Fruit fly (Drosophila melanogaster) whole organism, embryonic: ENCODE results near the gene CG16736.

ENCODE experiments used
- CG10209 ChIP-seq: fragments of 200-800 bp; sonication (Bioruptor generic); optimal IDR thresholded peaks from 3 replicates; lab custom pipeline; 2017; ENCODE audit warnings: missing biosample characterization, mild to moderate bottlenecking, missing genetic modification characterization, missing genetic modification reagents
- CG11695 ChIP-seq: fragments of 200-800 bp; sonication (Bioruptor generic); IDR thresholded peaks from 3 replicates; pipeline ENCODE4 v1.3.6; 2022; ENCODE audit warnings: missing biosample characterization, missing genetic modification characterization
- CG12659 ChIP-seq: fragments of 200-800 bp; sonication (Bioruptor generic); optimal IDR thresholded peaks from 3 replicates; lab custom pipeline; 2017; ENCODE audit warnings: mild to moderate bottlenecking, missing biosample characterization, missing genetic modification reagents, missing genetic modification characterization
- CG13123 ChIP-seq: fragments of 200-800 bp; sonication (Bioruptor generic); optimal IDR thresholded peaks from 2 replicates; lab custom pipeline; 2016; ENCODE audit warnings: missing biosample characterization, missing genetic modification characterization
- CG14441 ChIP-seq: fragments of 200-800 bp; sonication (Bioruptor generic); IDR thresholded peaks from 2 replicates; pipeline ENCODE4 v1.3.6; 2022; ENCODE audit warnings: missing biosample characterization, missing genetic modification characterization
- CG16863 ChIP-seq: fragments of 200-800 bp; sonication (Bioruptor generic); optimal IDR thresholded peaks from 3 replicates; lab custom pipeline; 2016; ENCODE audit warnings: missing biosample characterization, missing genetic modification characterization
- CG17568 ChIP-seq: fragments of 200-800 bp; sonication (Bioruptor generic); optimal IDR thresholded peaks from 2 replicates; lab custom pipeline; 2018; ENCODE audit warnings: missing biosample characterization, mild to moderate bottlenecking, missing genetic modification characterization, moderate library complexity
- CG18262 ChIP-seq: fragments of 200-800 bp; optimal IDR thresholded peaks from 3 replicates; lab custom pipeline; 2019; ENCODE audit warnings: missing biosample characterization, mild to moderate bottlenecking, missing genetic modification characterization, moderate library complexity
- CG2678 ChIP-seq: fragments of 200-800 bp; sonication (Bioruptor generic); optimal IDR thresholded peaks from 3 replicates; lab custom pipeline; 2019; ENCODE audit warnings: missing biosample characterization, mild to moderate bottlenecking, missing genetic modification characterization, moderate library complexity
- CG32772 ChIP-seq: fragments of 200-800 bp; sonication (Bioruptor generic); IDR thresholded peaks from 2 replicates; pipeline ENCODE4 v1.3.6; 2022; ENCODE audit warnings: missing biosample characterization, missing genetic modification characterization
- CG34422 ChIP-seq: fragments of 200-800 bp; sonication (Bioruptor generic); IDR thresholded peaks from 3 replicates; pipeline ENCODE4 v1.3.6; 2022; ENCODE audit warnings: missing biosample characterization, missing genetic modification characterization
- CG3995 ChIP-seq: fragments of 200-800 bp; sonication (Bioruptor generic); optimal IDR thresholded peaks from 3 replicates; lab custom pipeline; 2016; ENCODE audit warnings: missing biosample characterization, missing genetic modification characterization
- CG7963 ChIP-seq: fragments of 200-800 bp; sonication (Bioruptor generic); IDR thresholded peaks from 3 replicates; pipeline ENCODE4 v1.3.6; 2022; ENCODE audit warnings: missing biosample characterization, missing genetic modification characterization; ENCODE audit not compliant: partially characterized antibody
- CG8281 ChIP-seq: fragments of 200-800 bp; sonication (Bioruptor generic); optimal IDR thresholded peaks from 2 replicates; lab custom pipeline; 2018; ENCODE audit warnings: missing biosample characterization, mild to moderate bottlenecking, missing genetic modification characterization, moderate library complexity
- CTCF ChIP-seq: fragments of 200-800 bp; sonication (Bioruptor generic); optimal IDR thresholded peaks from 2 replicates; lab custom pipeline; 2017; ENCODE audit warnings: missing biosample characterization, mild to moderate bottlenecking, missing genetic modification characterization, moderate library complexity
- CoRest ChIP-seq: fragments of 200-800 bp; sonication (Bioruptor generic); optimal IDR thresholded peaks from 3 replicates; lab custom pipeline; 2018; ENCODE audit warnings: missing biosample characterization, mild to moderate bottlenecking, missing genetic modification characterization, moderate library complexity
- D ChIP-seq, 2 experiments: fragments of 200-800 bp in 1 of 2; fragments of >200 bp in 1 of 2; sonication (Bioruptor generic) in 1 of 2; optimal IDR thresholded peaks; 2 replicates in 1 of 2; 3 replicates in 1 of 2; lab custom pipeline; 2017; ENCODE audit warnings: mild to moderate bottlenecking in 1 of 2, missing biosample characterization in 1 of 2, missing genetic modification characterization in 1 of 2, missing genetic modification reagents in 1 of 2
- D19A ChIP-seq: fragments of 200-800 bp; optimal IDR thresholded peaks from 3 replicates; lab custom pipeline; 2019; ENCODE audit warnings: missing biosample characterization, mild to moderate bottlenecking, missing genetic modification characterization, moderate library complexity
- Dad ChIP-seq: fragments of 200-800 bp; sonication (Bioruptor generic); optimal IDR thresholded peaks from 3 replicates; lab custom pipeline; 2016; ENCODE audit warnings: missing biosample characterization, missing genetic modification characterization
- E2f2 ChIP-seq: fragments of 200-800 bp; sonication (Bioruptor generic); IDR thresholded peaks from 2 replicates; pipeline ENCODE4 v1.3.6; 2022; ENCODE audit warnings: missing biosample characterization, missing genetic modification characterization
- HLH54F ChIP-seq: fragments of 200-800 bp; sonication (Bioruptor generic); optimal IDR thresholded peaks from 3 replicates; lab custom pipeline; 2016; ENCODE audit warnings: missing biosample characterization, missing genetic modification characterization
- Kr ChIP-seq: fragments of 200-800 bp; sonication (Bioruptor generic); optimal IDR thresholded peaks from 2 replicates; lab custom pipeline; 2017; ENCODE audit warnings: missing biosample characterization, mild to moderate bottlenecking, missing genetic modification characterization
- Mrtf ChIP-seq: fragments of 200-800 bp; sonication (Bioruptor generic); IDR thresholded peaks from 3 replicates; pipeline ENCODE4 v1.3.6; 2022; ENCODE audit warnings: missing biosample characterization, missing genetic modification characterization
- NC2β ChIP-seq: fragments of 200-800 bp; sonication (Bioruptor generic); optimal IDR thresholded peaks from 2 replicates; lab custom pipeline; 2016; ENCODE audit warnings: missing biosample characterization, missing genetic modification characterization
- Sox100B ChIP-seq: fragments of 200-800 bp; sonication (Bioruptor generic); optimal IDR thresholded peaks from 3 replicates; lab custom pipeline; 2018; ENCODE audit warnings: missing biosample characterization, mild to moderate bottlenecking, missing genetic modification characterization
- TFAM ChIP-seq: fragments of 200-800 bp; sonication (Bioruptor generic); optimal IDR thresholded peaks from 2 replicates; lab custom pipeline; 2017; ENCODE audit warnings: missing biosample characterization, missing genetic modification characterization, inconsistent platforms
- ase ChIP-seq: fragments of 200-800 bp; sonication (Bioruptor generic); IDR thresholded peaks from 3 replicates; pipeline ENCODE4 v1.3.6; 2022; ENCODE audit warnings: missing biosample characterization, missing genetic modification characterization
- bsh ChIP-seq, 2 experiments: fragments of 200-800 bp; sonication (Bioruptor generic); optimal IDR thresholded peaks; 2 replicates each; lab custom pipeline; 2017 to 2018; ENCODE audit warnings: mild to moderate bottlenecking in 2 of 2, missing biosample characterization in 2 of 2, missing genetic modification characterization in 2 of 2, moderate library complexity in 1 of 2
- btn ChIP-seq: fragments of 200-800 bp; sonication (Bioruptor generic); optimal IDR thresholded peaks from 2 replicates; lab custom pipeline; 2016; ENCODE audit warnings: missing biosample characterization, missing genetic modification characterization
- chm ChIP-seq: fragments of 200-800 bp; sonication (Bioruptor generic); IDR thresholded peaks from 2 replicates; pipeline ENCODE4 v1.3.6; 2022; ENCODE audit warnings: missing biosample characterization, missing genetic modification characterization
- dm ChIP-seq: fragments of 200-800 bp; sonication (Bioruptor generic); optimal IDR thresholded peaks from 3 replicates; lab custom pipeline; 2016; ENCODE audit warnings: missing biosample characterization, missing genetic modification characterization
- fu2 ChIP-seq: fragments of 200-800 bp; sonication (Bioruptor generic); optimal IDR thresholded peaks from 2 replicates; lab custom pipeline; 2016; ENCODE audit warnings: missing biosample characterization, missing genetic modification characterization
- gcm ChIP-seq: fragments of 200-800 bp; sonication (Bioruptor generic); optimal IDR thresholded peaks from 2 replicates; lab custom pipeline; 2019; ENCODE audit warnings: missing biosample characterization, mild to moderate bottlenecking, missing genetic modification characterization, moderate library complexity
- kah ChIP-seq: fragments of 200-800 bp; sonication (Bioruptor generic); optimal IDR thresholded peaks from 2 replicates; lab custom pipeline; 2018; ENCODE audit warnings: missing biosample characterization, mild to moderate bottlenecking, missing genetic modification characterization
- mld ChIP-seq: fragments of 200-800 bp; sonication (Bioruptor generic); IDR thresholded peaks from 3 replicates; pipeline ENCODE4 v1.3.6; 2022; ENCODE audit warnings: missing biosample characterization, missing genetic modification characterization; ENCODE audit not compliant: partially characterized antibody
- nmo ChIP-seq: fragments of 200-800 bp; sonication (Bioruptor generic); optimal IDR thresholded peaks from 2 replicates; lab custom pipeline; 2018; ENCODE audit warnings: missing biosample characterization, mild to moderate bottlenecking, missing genetic modification characterization, moderate library complexity
- nom ChIP-seq: fragments of 200-800 bp; sonication (Bioruptor generic); optimal IDR thresholded peaks from 2 replicates; lab custom pipeline; 2017; ENCODE audit warnings: missing biosample characterization, missing genetic modification characterization, mild to moderate bottlenecking, moderate library complexity, missing genetic modification reagents
- pb ChIP-seq: fragments of 200-800 bp; sonication (Bioruptor generic); optimal IDR thresholded peaks from 3 replicates; lab custom pipeline; 2016; ENCODE audit warnings: missing biosample characterization, missing genetic modification characterization
- pho ChIP-seq: fragments of 200-800 bp; sonication (Bioruptor generic); optimal IDR thresholded peaks from 2 replicates; lab custom pipeline; 2016; ENCODE audit warnings: missing biosample characterization, missing genetic modification characterization
- pnt ChIP-seq: fragments of 200-800 bp; sonication (Bioruptor generic); optimal IDR thresholded peaks from 3 replicates; lab custom pipeline; 2016; ENCODE audit warnings: missing biosample characterization, missing genetic modification characterization
- repo ChIP-seq: fragments of 200-800 bp; sonication (Bioruptor generic); optimal IDR thresholded peaks from 2 replicates; lab custom pipeline; 2016; ENCODE audit warnings: missing biosample characterization, missing genetic modification characterization
- shn ChIP-seq: fragments of 200-800 bp; sonication (Bioruptor generic); optimal IDR thresholded peaks from 3 replicates; lab custom pipeline; 2016; ENCODE audit warnings: missing biosample characterization, missing genetic modification characterization
- sqz ChIP-seq: fragments of 200-800 bp; sonication (Bioruptor generic); optimal IDR thresholded peaks from 3 replicates; lab custom pipeline; 2018; ENCODE audit warnings: missing biosample characterization, mild to moderate bottlenecking, missing genetic modification characterization
- stc ChIP-seq: fragments of 200-800 bp; sonication (Bioruptor generic); IDR thresholded peaks from 2 replicates; pipeline ENCODE4 v1.3.6; 2022; ENCODE audit warnings: missing biosample characterization, missing genetic modification characterization
- trem ChIP-seq: fragments of 200-800 bp; optimal IDR thresholded peaks from 3 replicates; lab custom pipeline; 2019; ENCODE audit warnings: missing biosample characterization, mild to moderate bottlenecking, missing genetic modification characterization, moderate library complexity
- vnd ChIP-seq: fragments of 200-800 bp; sonication (Bioruptor generic); IDR thresholded peaks from 3 replicates; pipeline ENCODE4 v1.3.6; 2022; ENCODE audit warnings: missing biosample characterization, missing genetic modification characterization; ENCODE audit not compliant: partially characterized antibody
- zen2 ChIP-seq: fragments of 200-800 bp; sonication (Bioruptor generic); IDR thresholded peaks from 3 replicates; pipeline ENCODE4 v1.3.6; 2022; ENCODE audit warnings: missing biosample characterization, missing genetic modification characterization; ENCODE audit not compliant: partially characterized antibody

CG16736 gene

dm6 chr3R:9222355-9222754, 35.2 kb downstream of the CG16736 start:
- TF ChIP-seq D (optimal IDR thresholded peaks at IDR 0.05; lab: Kevin White, UChicago) = no peak
- TF ChIP-seq D (GFP tag; optimal IDR thresholded peaks at IDR 0.05; lab: Kevin White, UChicago) = no peak
- no peak for TF ChIP-seq TFAM (GFP tag; lab: Kevin White, UChicago)
- peak; percentile 31 for TF ChIP-seq nom (GFP tag; lab: Kevin White, UChicago)
- peak in 1 of 2 experiments; percentile 41 for TF ChIP-seq bsh (GFP tag; optimal IDR thresholded peaks at IDR 0.05; lab: Kevin White, UChicago)

dm6 chr3R:9220064-9220864, 37.3 kb downstream of the CG16736 start:
- TF ChIP-seq CG8281 (no peak), shn (GFP tag; lab: Kevin White, UChicago) (peak; percentile 14), nmo (GFP tag; lab: Kevin White, UChicago) (no peak), Sox100B (GFP tag; lab: Kevin White, UChicago) (peak; percentile 4), CoRest (tag; lab: Kevin White, UChicago) (peak; percentile 12), CTCF (GFP tag; lab: Kevin White, UChicago) (no peak), pnt (GFP tag; lab: Kevin White, UChicago) (no peak), CG16863 (GFP tag; lab: Kevin White, UChicago) (no peak), repo (GFP tag; lab: Kevin White, UChicago) (peak; percentile 2), trem (peak; percentile 4), CG10209 (GFP tag; lab: Kevin White, UChicago) (peak; percentile 37), sqz (GFP tag; lab: Kevin White, UChicago) (peak; percentile 94), gcm (GFP tag; lab: Kevin White, UChicago) (no peak), vnd (no peak), CG11695 (GFP tag; lab: Robert Waterston, UW) (peak; percentile 58; the same call in 2 of the 3 replicates), ase (GFP tag; lab: Robert Waterston, UW) (0 out of 3 replicates have a peak, but pooled peaks have one; percentile 43), fu2 (GFP tag; lab: Kevin White, UChicago) (peak; percentile 14), zen2 (no peak), D19A (peak; percentile 63), stc (GFP tag; lab: Robert Waterston, UW) (peak; percentile 36; the same call in 1 of the 2 replicates), CG18262 (tag; lab: Kevin White, UChicago) (peak; percentile 4), Dad (GFP tag; lab: Kevin White, UChicago) (no peak), NC2β (GFP tag; lab: Kevin White, UChicago) (no peak), CG34422 (no peak), CG7963 (GFP tag; lab: Robert Waterston, UW) (no peak), CG3995 (GFP tag; lab: Kevin White, UChicago) (no peak), CG12659 (GFP tag; lab: Kevin White, UChicago) (peak; percentile 25), kah (no peak), dm (no peak), chm (no peak), CG14441 (GFP tag; lab: Robert Waterston, UW) (peak; percentile 45; the same call in 1 of the 2 replicates), CG17568 (GFP tag; lab: Kevin White, UChicago) (peak; percentile 11), HLH54F (peak; percentile 59), pb (peak; percentile 12), CG32772 (no peak; the same call in 1 of the 2 replicates), Kr (GFP tag; lab: Kevin White, UChicago) (peak; percentile 8), Mrtf (GFP tag; lab: Robert Waterston, UW) (no peak), mld (GFP tag; lab: Robert Waterston, UW) (no peak), pho (GFP tag; lab: Kevin White, UChicago) (peak; percentile 38), CG2678 (tag; lab: Kevin White, UChicago) (peak; percentile 37), btn (no peak), E2f2 (GFP tag; lab: Robert Waterston, UW) (no peak), CG13123 (GFP tag; lab: Kevin White, UChicago) (no peak)
